Worm (Caenorhabditis elegans) whole organism, L4/young adult: ENCODE data around the gene mom-1.

Experiments used
- W03F9.2 ChIP-seq: fragments of 150-350 bp; optimal IDR thresholded peaks from 2 replicates; lab custom pipeline; 2014; ENCODE audit warnings: missing biosample characterization, missing genetic modification characterization
- dao-5 ChIP-seq: sonication (generic microtip); optimal IDR thresholded peaks from 2 replicates; lab custom pipeline; 2016; ENCODE audit warnings: missing genotype, missing genetic modification characterization, moderate library complexity, missing compliant biosample characterization
- him-1 ChIP-seq: sonication (generic microtip); optimal IDR thresholded peaks from 2 replicates; lab custom pipeline; 2016; ENCODE audit warnings: missing genotype, missing genetic modification reagents, missing genetic modification characterization, missing compliant biosample characterization

DNA sequence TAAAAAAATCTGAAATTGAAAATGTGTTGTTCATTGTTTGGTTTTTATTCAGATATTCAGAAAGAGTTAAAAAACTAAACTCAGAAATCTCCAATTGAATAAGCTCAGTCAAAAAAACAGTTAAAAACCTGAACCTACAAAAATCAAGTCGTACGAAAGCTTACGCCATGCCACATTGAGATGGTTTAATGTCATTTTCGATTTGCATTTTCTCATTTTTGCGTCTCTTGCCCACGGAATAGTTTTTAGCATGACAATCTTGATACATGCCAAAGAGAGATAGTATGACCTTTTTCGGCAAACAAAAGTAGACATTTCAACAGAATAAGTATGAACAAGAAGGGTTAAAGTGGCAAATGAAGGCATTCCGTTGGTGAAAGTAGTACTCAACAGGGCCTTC lies 11.9 kb upstream of the mom-1 start:
- TF ChIP-seq W03F9.2 (tag; lab: Kevin White, UChicago): no peak
- TF ChIP-seq him-1: no peak
- TF ChIP-seq dao-5: no peak
